Worm (Caenorhabditis elegans): ENCODE data around the gene srlf-30.

ce11 chrIV:10934786-10935185, 34.6 kb downstream of the srlf-30 start:
- TF ChIP-seq set-16 (GFP tag; IDR thresholded peaks at IDR 0.05): no peak
- TF ChIP-seq lin-39 (tag; optimal IDR thresholded peaks at IDR 0.05): no peak
- TF ChIP-seq snpc-4 (tag; optimal IDR thresholded peaks at IDR 0.05): no peak
- TF ChIP-seq mdt-29 (GFP tag; IDR thresholded peaks at IDR 0.05): no peak
- no peak for TF ChIP-seq ceh-32 (tag; optimal IDR thresholded peaks at IDR 0.05; ENCODE audit: poor library complexity)
- no peak for TF ChIP-seq fos-1 (tag; optimal IDR thresholded peaks at IDR 0.05)
- no peak for TF ChIP-seq nhr-6 (tag; optimal IDR thresholded peaks at IDR 0.05)
- TF ChIP-seq nhr-11 (tag; optimal IDR thresholded peaks at IDR 0.05): no peak
- no peak for TF ChIP-seq egl-43 (GFP tag; IDR thresholded peaks at IDR 0.05)

All from whole organism, L4 larva.